Worm (Caenorhabditis elegans) whole organism, L2 larva: ENCODE measurements around the gene cyp-34A1.

Experiments used
- C34F6.9 ChIP-seq: fragments of 150-350 bp; optimal IDR thresholded peaks from 2 replicates; lab custom pipeline; 2014; ENCODE audit warnings: missing biosample characterization, missing genetic modification characterization
- F13H6.1 ChIP-seq: sonication (generic microtip); optimal IDR thresholded peaks from 2 replicates; lab custom pipeline; 2016; ENCODE audit warnings: missing genetic modification characterization, missing compliant biosample characterization
- R02D3.7 ChIP-seq: fragments of 150-350 bp; optimal IDR thresholded peaks from 2 replicates; lab custom pipeline; 2014; ENCODE audit warnings: missing biosample characterization, missing genetic modification characterization
- Y55F3AM.14 ChIP-seq: fragments of 200-800 bp; sonication (Bioruptor generic); optimal IDR thresholded peaks from 2 replicates; lab custom pipeline; 2018; ENCODE audit warnings: mild to moderate bottlenecking, missing genetic modification characterization, missing compliant biosample characterization
- ZK546.5 ChIP-seq: sonication (generic microtip); optimal IDR thresholded peaks from 2 replicates; lab custom pipeline; 2017; ENCODE audit warnings: missing biosample characterization, missing genetic modification characterization
- alr-1 ChIP-seq: fragments of 150-350 bp; optimal IDR thresholded peaks from 2 replicates; lab custom pipeline; 2014; ENCODE audit warnings: missing biosample characterization, missing genetic modification characterization
- aly-2 ChIP-seq: fragments of 150-350 bp; optimal IDR thresholded peaks from 2 replicates; lab custom pipeline; 2014; ENCODE audit warnings: missing biosample characterization, missing genetic modification characterization
- blmp-1 ChIP-seq: sonication (generic microtip); optimal IDR thresholded peaks from 2 replicates; lab custom pipeline; 2017; ENCODE audit warnings: missing genetic modification characterization, mild to moderate bottlenecking, missing compliant biosample characterization, antibody characterized with exemption, moderate library complexity; ENCODE audit not compliant: insufficient read depth
- ceh-16 ChIP-seq: fragments of 150-350 bp; optimal IDR thresholded peaks from 2 replicates; lab custom pipeline; 2014; ENCODE audit warnings: missing biosample characterization, missing genetic modification characterization
- ceh-82 ChIP-seq: fragments of 150-350 bp; optimal IDR thresholded peaks from 2 replicates; lab custom pipeline; 2014; ENCODE audit warnings: missing biosample characterization, missing genetic modification characterization
- crh-2 ChIP-seq: sonication (generic microtip); optimal IDR thresholded peaks from 2 replicates; lab custom pipeline; 2017; ENCODE audit warnings: missing biosample characterization, missing genetic modification characterization
- dmd-4 ChIP-seq: sonication (generic microtip); optimal IDR thresholded peaks from 2 replicates; lab custom pipeline; 2017; ENCODE audit warnings: missing biosample characterization, missing genetic modification characterization
- egl-27 ChIP-seq: sonication (generic microtip); optimal IDR thresholded peaks from 3 replicates; lab custom pipeline; 2017; ENCODE audit warnings: missing biosample characterization, missing genetic modification reagents, missing genetic modification characterization
- elt-1 ChIP-seq: fragments of 150-350 bp; optimal IDR thresholded peaks from 2 replicates; lab custom pipeline; 2014; ENCODE audit warnings: missing biosample characterization, missing genetic modification characterization
- elt-3 ChIP-seq: sonication (generic microtip); optimal IDR thresholded peaks from 2 replicates; lab custom pipeline; 2017; ENCODE audit warnings: missing biosample characterization, missing genetic modification characterization
- fos-1 ChIP-seq: fragments of 150-350 bp; optimal IDR thresholded peaks from 2 replicates; lab custom pipeline; 2014; ENCODE audit warnings: missing biosample characterization, missing genetic modification characterization
- gmeb-1 ChIP-seq: fragments of 150-350 bp; optimal IDR thresholded peaks from 2 replicates; lab custom pipeline; 2014; ENCODE audit warnings: missing biosample characterization, missing genetic modification characterization
- lin-11 ChIP-seq: fragments of 150-350 bp; sonication (generic microtip); optimal IDR thresholded peaks from 2 replicates; lab custom pipeline; 2014; ENCODE audit warnings: missing biosample characterization, missing genetic modification characterization, inconsistent platforms, mixed read lengths
- lin-39 ChIP-seq: fragments of 150-350 bp; optimal IDR thresholded peaks from 2 replicates; lab custom pipeline; 2014; ENCODE audit warnings: missing biosample characterization, missing genetic modification reagents, missing genetic modification characterization
- lsy-2 ChIP-seq, 2 experiments: fragments of 150-350 bp in 1 of 2; sonication (generic microtip) in 1 of 2; optimal IDR thresholded peaks; 2 replicates each; lab custom pipeline; 2014 to 2017; ENCODE audit warnings: missing biosample characterization in 2 of 2, missing genetic modification characterization in 2 of 2
- mab-5 ChIP-seq: fragments of 150-350 bp; optimal IDR thresholded peaks from 2 replicates; lab custom pipeline; 2014; ENCODE audit warnings: missing biosample characterization, missing genetic modification characterization
- mbf-1 ChIP-seq: sonication (generic microtip); optimal IDR thresholded peaks from 2 replicates; lab custom pipeline; 2017; ENCODE audit warnings: missing biosample characterization, missing genetic modification characterization
- mdl-1 ChIP-seq, 2 experiments: fragments of 150-350 bp in 1 of 2; sonication (generic microtip) in 1 of 2; optimal IDR thresholded peaks; 2 replicates each; lab custom pipeline; 2017; ENCODE audit warnings: missing biosample characterization in 2 of 2, missing genetic modification characterization in 2 of 2
- nhr-10 ChIP-seq: sonication (generic microtip); optimal IDR thresholded peaks from 2 replicates; lab custom pipeline; 2017; ENCODE audit warnings: missing biosample characterization, missing genetic modification characterization
- nhr-11 ChIP-seq: fragments of 150-350 bp; optimal IDR thresholded peaks from 2 replicates; lab custom pipeline; 2014; ENCODE audit warnings: missing biosample characterization, missing genetic modification characterization
- nhr-12 ChIP-seq: fragments of 150-350 bp; optimal IDR thresholded peaks from 2 replicates; lab custom pipeline; 2014; ENCODE audit warnings: missing biosample characterization, missing genetic modification characterization
- nhr-129 ChIP-seq: fragments of 150-350 bp; optimal IDR thresholded peaks from 2 replicates; lab custom pipeline; 2014; ENCODE audit warnings: missing biosample characterization, missing genetic modification characterization
- nhr-21 ChIP-seq: fragments of 150-350 bp; optimal IDR thresholded peaks from 2 replicates; lab custom pipeline; 2014; ENCODE audit warnings: missing biosample characterization, missing genetic modification characterization
- nhr-237 ChIP-seq: fragments of 150-350 bp; optimal IDR thresholded peaks from 2 replicates; lab custom pipeline; 2014; ENCODE audit warnings: missing biosample characterization, missing genetic modification characterization
- nhr-25 ChIP-seq: fragments of 150-350 bp; sonication (generic microtip); optimal IDR thresholded peaks from 3 replicates; lab custom pipeline; 2014; ENCODE audit warnings: missing biosample characterization, missing genetic modification characterization
- nhr-6 ChIP-seq: fragments of 150-350 bp; optimal IDR thresholded peaks from 2 replicates; lab custom pipeline; 2014; ENCODE audit warnings: missing biosample characterization, missing genetic modification characterization
- nhr-77 ChIP-seq: fragments of 150-350 bp; optimal IDR thresholded peaks from 2 replicates; lab custom pipeline; 2014; ENCODE audit warnings: missing biosample characterization, missing genetic modification characterization
- peb-1 ChIP-seq: fragments of 150-350 bp; optimal IDR thresholded peaks from 2 replicates; lab custom pipeline; 2014; ENCODE audit warnings: missing biosample characterization, missing genetic modification characterization
- skn-1 ChIP-seq: sonication (generic microtip); optimal IDR thresholded peaks from 2 replicates; lab custom pipeline; 2017; ENCODE audit warnings: missing biosample characterization, missing genetic modification characterization
- sma-3 ChIP-seq: sonication (generic microtip); optimal IDR thresholded peaks from 2 replicates; lab custom pipeline; 2016; ENCODE audit warnings: missing genetic modification reagents, missing genetic modification characterization, missing compliant biosample characterization
- sma-9 ChIP-seq, 2 experiments: fragments of 150-350 bp in 1 of 2; sonication (generic microtip) in 1 of 2; optimal IDR thresholded peaks; 2 replicates each; lab custom pipeline; 2014 to 2016; ENCODE audit warnings: missing genetic modification characterization in 2 of 2, mild to moderate bottlenecking in 1 of 2, missing biosample characterization in 1 of 2, missing compliant biosample characterization in 1 of 2, missing genetic modification reagents in 1 of 2, moderate library complexity in 1 of 2
- snpc-4 ChIP-seq: fragments of 150-350 bp; optimal IDR thresholded peaks from 2 replicates; lab custom pipeline; 2014; ENCODE audit warnings: missing biosample characterization, missing genetic modification characterization
- unc-39 ChIP-seq: fragments of 150-350 bp; optimal IDR thresholded peaks from 2 replicates; lab custom pipeline; 2014; ENCODE audit warnings: missing biosample characterization, missing genetic modification characterization
- unc-62 ChIP-seq: fragments of 150-350 bp; optimal IDR thresholded peaks from 2 replicates; lab custom pipeline; 2014; ENCODE audit warnings: missing biosample characterization, missing genetic modification reagents, missing genetic modification characterization
- zag-1 ChIP-seq: fragments of 150-350 bp; optimal IDR thresholded peaks from 2 replicates; lab custom pipeline; 2014; ENCODE audit warnings: missing biosample characterization, missing genetic modification characterization
- ztf-1 ChIP-seq: fragments of 200-800 bp; sonication (Bioruptor generic); conservative IDR thresholded peaks from 2 replicates; pipeline ENCODE4 v1.3.6; 2022; ENCODE audit warnings: missing genetic modification characterization, missing compliant biosample characterization
- ztf-11 ChIP-seq: sonication (generic microtip); optimal IDR thresholded peaks from 2 replicates; lab custom pipeline; 2017; ENCODE audit warnings: missing biosample characterization, missing genetic modification characterization
- ztf-4 ChIP-seq: fragments of 150-350 bp; optimal IDR thresholded peaks from 2 replicates; lab custom pipeline; 2014; ENCODE audit warnings: missing biosample characterization, missing genetic modification characterization

The cyp-34A1 gene

ce11 chrV:15322653-15323052, 34.9 kb upstream of the cyp-34A1 start, which contains the start of gene nhr-247:
nhr-247 (plus strand) TSS chrV:15322982.
- TF ChIP-seq fos-1 (tag; lab: Kevin White, UChicago) = peak; percentile 69

- TF ChIP-seq lin-39 (no peak), ceh-82 (no peak), blmp-1 (tag; lab: Kevin White, UChicago) (no peak), ztf-4 (tag; lab: Kevin White, UChicago) (no peak), crh-2 (peak; percentile 34), alr-1 (tag; lab: Kevin White, UChicago) (no peak), unc-62 (GFP tag; lab: Kevin White, UChicago) (no peak), nhr-237 (tag; lab: Kevin White, UChicago) (no peak), F13H6.1 (tag; lab: Kevin White, UChicago) (no peak), sma-3 (GFP tag; lab: Kevin White, UChicago) (peak; percentile 11), snpc-4 (tag; lab: Kevin White, UChicago) (no peak), R02D3.7 (tag; lab: Kevin White, UChicago) (no peak), nhr-77 (tag; lab: Kevin White, UChicago) (no peak), elt-3 (tag; lab: Kevin White, UChicago) (no peak), ZK546.5 (tag; lab: Kevin White, UChicago) (no peak), dmd-4 (tag; lab: Kevin White, UChicago) (no peak), zag-1 (tag; lab: Kevin White, UChicago) (no peak), unc-39 (tag; lab: Kevin White, UChicago) (no peak), nhr-25 (tag; lab: Kevin White, UChicago) (no peak), lsy-2 (tag; optimal IDR thresholded peaks at IDR 0.05; lab: Kevin White, UChicago) (no peak), nhr-12 (tag; lab: Kevin White, UChicago) (no peak), egl-27 (tag; lab: Kevin White, UChicago) (peak; percentile 35), ztf-11 (no peak), nhr-21 (tag; lab: Kevin White, UChicago) (no peak), aly-2 (tag; lab: Kevin White, UChicago) (no peak), mab-5 (no peak), sma-9 (GFP tag; optimal IDR thresholded peaks at IDR 0.05; lab: Kevin White, UChicago) (peak; percentile 79), sma-9 (tag; optimal IDR thresholded peaks at IDR 0.05; lab: Kevin White, UChicago) (no peak), peb-1 (tag; lab: Kevin White, UChicago) (no peak), nhr-129 (no peak), nhr-11 (no peak), Y55F3AM.14 (GFP tag; lab: Kevin White, UChicago) (no peak), ceh-16 (tag; lab: Kevin White, UChicago) (no peak), elt-1 (tag; lab: Kevin White, UChicago) (no peak), mbf-1 (tag; lab: Kevin White, UChicago) (no peak), nhr-10 (tag; lab: Kevin White, UChicago) (no peak), nhr-6 (tag; lab: Kevin White, UChicago) (no peak), skn-1 (tag; lab: Kevin White, UChicago) (no peak), ztf-1 (GFP tag; lab: Robert Waterston, UW) (no peak), gmeb-1 (peak; percentile 42), C34F6.9 (tag; lab: Kevin White, UChicago) (no peak), mdl-1 (tag; optimal IDR thresholded peaks at IDR 0.05; lab: Kevin White, UChicago) (no peak), lin-11 (no peak), fos-1 (tag; lab: Kevin White, UChicago) (peak; percentile 99)
Measured at ce11 chrV:15318638-15319037, 30.9 kb upstream of the cyp-34A1 start, which contains the start of gene nhr-291. nhr-291 (plus strand) TSS chrV:15318961.
